Fruit fly (Drosophila melanogaster) whole organism, embryonic: ENCODE results near the gene CG17362.
A peak's percentile ranks its signal among the peaks of the same experiment; 100 is the strongest.

Experiments used
- Abd-B ChIP-seq: fragments of 200-800 bp; sonication (Bioruptor generic); optimal IDR thresholded peaks from 2 replicates; lab custom pipeline; 2018; ENCODE audit warnings: missing biosample characterization, mild to moderate bottlenecking, missing genetic modification characterization, moderate library complexity
- Adf1 ChIP-seq: fragments of 200-800 bp; sonication (Bioruptor generic); IDR thresholded peaks from 2 replicates; pipeline ENCODE4 v1.3.6; 2022; ENCODE audit warnings: missing biosample characterization, missing genetic modification characterization
- Aef1 ChIP-seq: fragments of 200-800 bp; sonication (Bioruptor generic); IDR thresholded peaks from 3 replicates; pipeline ENCODE4 v1.3.6; 2022; ENCODE audit warnings: missing biosample characterization, missing genetic modification characterization
- Atf6 ChIP-seq: fragments of 200-800 bp; sonication (Bioruptor generic); IDR thresholded peaks from 2 replicates; pipeline ENCODE4 v1.3.6; 2022; ENCODE audit warnings: missing biosample characterization, missing genetic modification characterization
- CG10959 ChIP-seq: fragments of 200-800 bp; sonication (Bioruptor generic); IDR thresholded peaks from 2 replicates; pipeline ENCODE4 v1.3.6; 2022; ENCODE audit warnings: missing biosample characterization, missing genetic modification characterization
- CG11398 ChIP-seq: fragments of 200-800 bp; sonication (Bioruptor generic); optimal IDR thresholded peaks from 2 replicates; lab custom pipeline; 2016; ENCODE audit warnings: missing biosample characterization, missing genetic modification characterization
- CG13624 ChIP-seq: fragments of 200-800 bp; sonication (Bioruptor generic); optimal IDR thresholded peaks from 2 replicates; lab custom pipeline; 2016; ENCODE audit warnings: missing biosample characterization, missing genetic modification characterization
- CG15479 ChIP-seq: fragments of 200-800 bp; sonication (Bioruptor generic); optimal IDR thresholded peaks from 3 replicates; lab custom pipeline; 2019; ENCODE audit warnings: missing biosample characterization, mild to moderate bottlenecking, missing genetic modification characterization, moderate library complexity
- CG17359 ChIP-seq: fragments of 200-800 bp; sonication (Bioruptor generic); optimal IDR thresholded peaks from 3 replicates; lab custom pipeline; 2018; ENCODE audit warnings: missing biosample characterization, mild to moderate bottlenecking, missing genetic modification characterization, moderate library complexity
- CG17385 ChIP-seq: fragments of 200-800 bp; sonication (Bioruptor generic); optimal IDR thresholded peaks from 3 replicates; lab custom pipeline; 2018; ENCODE audit warnings: missing biosample characterization, mild to moderate bottlenecking, missing genetic modification characterization
- CG18476 ChIP-seq: fragments of 200-800 bp; sonication (Bioruptor generic); optimal IDR thresholded peaks from 2 replicates; lab custom pipeline; 2016; ENCODE audit warnings: missing biosample characterization, mild to moderate bottlenecking, missing genetic modification characterization
- CG3163 ChIP-seq: fragments of 200-800 bp; sonication (Bioruptor generic); optimal IDR thresholded peaks from 3 replicates; lab custom pipeline; 2016; ENCODE audit warnings: missing biosample characterization, missing genetic modification characterization
- CG3281 ChIP-seq: fragments of 200-800 bp; sonication (Bioruptor generic); optimal IDR thresholded peaks from 3 replicates; lab custom pipeline; 2017; ENCODE audit warnings: missing biosample characterization, mild to moderate bottlenecking, missing genetic modification characterization
- CG33557 ChIP-seq: fragments of 200-800 bp; sonication (Bioruptor generic); optimal IDR thresholded peaks from 2 replicates; lab custom pipeline; 2019; ENCODE audit warnings: missing biosample characterization, mild to moderate bottlenecking, missing genetic modification characterization, moderate library complexity
- CG3407 ChIP-seq: fragments of 200-800 bp; sonication (Bioruptor generic); optimal IDR thresholded peaks from 2 replicates; lab custom pipeline; 2018; ENCODE audit warnings: missing biosample characterization, mild to moderate bottlenecking, missing genetic modification characterization
- CG6272 ChIP-seq: fragments of 200-800 bp; sonication (Bioruptor generic); IDR thresholded peaks from 2 replicates; pipeline ENCODE4 v1.3.6; 2022; ENCODE audit warnings: missing biosample characterization, missing genetic modification characterization
- CG6683 ChIP-seq: fragments of 200-800 bp; sonication (Bioruptor generic); optimal IDR thresholded peaks from 2 replicates; lab custom pipeline; 2017; ENCODE audit warnings: missing biosample characterization, mild to moderate bottlenecking, missing genetic modification characterization, missing genetic modification reagents
- CG8281 ChIP-seq: fragments of 200-800 bp; sonication (Bioruptor generic); optimal IDR thresholded peaks from 2 replicates; lab custom pipeline; 2018; ENCODE audit warnings: missing biosample characterization, mild to moderate bottlenecking, missing genetic modification characterization, moderate library complexity
- CG8290 ChIP-seq, 3 experiments: fragments of 200-800 bp; sonication (Bioruptor generic); optimal IDR thresholded peaks; 2 replicates each; lab custom pipeline; 2016 to 2019; ENCODE audit warnings: missing biosample characterization in 3 of 3, missing genetic modification characterization in 3 of 3, mild to moderate bottlenecking in 2 of 3, moderate library complexity in 1 of 3
- CrebB ChIP-seq: fragments of 200-800 bp; sonication (Bioruptor generic); optimal IDR thresholded peaks from 3 replicates; lab custom pipeline; 2018; ENCODE audit warnings: missing biosample characterization, mild to moderate bottlenecking, missing genetic modification characterization
- Ets97D ChIP-seq: fragments of 200-800 bp; sonication (Bioruptor generic); optimal IDR thresholded peaks from 3 replicates; lab custom pipeline; 2016; ENCODE audit warnings: missing biosample characterization, missing genetic modification characterization
- Fer2 ChIP-seq: fragments of 200-800 bp; sonication (Bioruptor generic); optimal IDR thresholded peaks from 2 replicates; lab custom pipeline; 2018; ENCODE audit warnings: missing biosample characterization, mild to moderate bottlenecking, missing genetic modification characterization, moderate library complexity
- Gug ChIP-seq: fragments of 200-800 bp; sonication (Bioruptor generic); IDR thresholded peaks from 4 replicates; pipeline ENCODE4 v1.3.6; 2022; ENCODE audit warnings: missing biosample characterization, missing genetic modification characterization
- Hey ChIP-seq: fragments of 200-800 bp; sonication (Bioruptor generic); optimal IDR thresholded peaks from 3 replicates; lab custom pipeline; 2018; ENCODE audit warnings: missing biosample characterization, mild to moderate bottlenecking, missing genetic modification characterization
- HmgD ChIP-seq: fragments of 200-800 bp; sonication (Bioruptor generic); optimal IDR thresholded peaks from 3 replicates; lab custom pipeline; 2016; ENCODE audit warnings: missing biosample characterization, missing genetic modification characterization
- Hr51 ChIP-seq, 2 experiments: fragments of 200-800 bp; sonication (Bioruptor generic); optimal IDR thresholded peaks; 2 replicates in 1 of 2; 3 replicates in 1 of 2; lab custom pipeline; 2016 to 2018; ENCODE audit warnings: missing biosample characterization in 2 of 2, missing genetic modification characterization in 2 of 2, mild to moderate bottlenecking in 1 of 2, moderate library complexity in 1 of 2
- Jarid2 ChIP-seq: fragments of 200-800 bp; sonication (Bioruptor generic); optimal IDR thresholded peaks from 3 replicates; lab custom pipeline; 2017; ENCODE audit warnings: mild to moderate bottlenecking, missing biosample characterization, missing genetic modification reagents, missing genetic modification characterization
- Mad ChIP-seq: fragments of 200-800 bp; sonication (Bioruptor generic); optimal IDR thresholded peaks from 2 replicates; lab custom pipeline; 2016; ENCODE audit warnings: missing biosample characterization, missing genetic modification characterization
- NC2β ChIP-seq: fragments of 200-800 bp; sonication (Bioruptor generic); optimal IDR thresholded peaks from 2 replicates; lab custom pipeline; 2016; ENCODE audit warnings: missing biosample characterization, missing genetic modification characterization
- Rfx ChIP-seq: fragments of 200-800 bp; sonication (Bioruptor generic); IDR thresholded peaks from 2 replicates; pipeline ENCODE4 v1.3.6; 2022; ENCODE audit warnings: missing biosample characterization, missing genetic modification characterization
- Side ChIP-seq: fragments of 200-800 bp; sonication (Bioruptor generic); optimal IDR thresholded peaks from 2 replicates; lab custom pipeline; 2016; ENCODE audit warnings: missing biosample characterization, missing genetic modification characterization
- Six4 ChIP-seq: fragments of 200-800 bp; sonication (Bioruptor generic); optimal IDR thresholded peaks from 2 replicates; lab custom pipeline; 2016; ENCODE audit warnings: missing biosample characterization, missing genetic modification characterization
- ac ChIP-seq: fragments of 200-800 bp; sonication (Bioruptor generic); optimal IDR thresholded peaks from 3 replicates; lab custom pipeline; 2017; ENCODE audit warnings: missing biosample characterization, mild to moderate bottlenecking, missing genetic modification characterization
- ato ChIP-seq: fragments of 200-800 bp; sonication (Bioruptor generic); IDR thresholded peaks from 2 replicates; pipeline ENCODE4 v1.3.6; 2022; ENCODE audit warnings: missing biosample characterization, missing genetic modification characterization; ENCODE audit not compliant: partially characterized antibody
- bcd ChIP-seq: fragments of 200-800 bp; sonication (Bioruptor generic); optimal IDR thresholded peaks from 2 replicates; lab custom pipeline; 2017; ENCODE audit warnings: missing biosample characterization, mild to moderate bottlenecking, missing genetic modification characterization
- btn ChIP-seq: fragments of 200-800 bp; sonication (Bioruptor generic); optimal IDR thresholded peaks from 2 replicates; lab custom pipeline; 2016; ENCODE audit warnings: missing biosample characterization, missing genetic modification characterization
- chif ChIP-seq, 2 experiments: fragments of 200-800 bp; sonication (Bioruptor generic); optimal IDR thresholded peaks; 3 replicates each; lab custom pipeline; 2016; ENCODE audit warnings: missing biosample characterization in 2 of 2, missing genetic modification characterization in 2 of 2
- dati ChIP-seq: fragments of 200-800 bp; sonication (Bioruptor generic); IDR thresholded peaks from 2 replicates; pipeline ENCODE4 v1.3.6; 2022; ENCODE audit warnings: missing biosample characterization, missing genetic modification characterization
- fd64A ChIP-seq: fragments of 200-800 bp; sonication (Bioruptor generic); optimal IDR thresholded peaks from 3 replicates; lab custom pipeline; 2018; ENCODE audit warnings: missing biosample characterization, mild to moderate bottlenecking, missing genetic modification characterization
- gcm2 ChIP-seq: fragments of 200-800 bp; sonication (Bioruptor generic); optimal IDR thresholded peaks from 2 replicates; lab custom pipeline; 2016; ENCODE audit warnings: missing biosample characterization, missing genetic modification characterization
- grau ChIP-seq: fragments of 200-800 bp; optimal IDR thresholded peaks from 3 replicates; lab custom pipeline; 2019; ENCODE audit warnings: missing biosample characterization, mild to moderate bottlenecking, missing genetic modification characterization, moderate library complexity
- hb ChIP-seq: fragments of 200-800 bp; sonication (Bioruptor generic); IDR thresholded peaks from 3 replicates; pipeline ENCODE4 v1.3.6; 2022; ENCODE audit warnings: missing biosample characterization, missing genetic modification characterization; ENCODE audit not compliant: partially characterized antibody
- ind ChIP-seq: fragments of 200-800 bp; sonication (Bioruptor generic); optimal IDR thresholded peaks from 3 replicates; lab custom pipeline; 2016; ENCODE audit warnings: missing biosample characterization, missing genetic modification characterization
- insv ChIP-seq, 2 experiments: fragments of 200-800 bp; sonication (Bioruptor generic); optimal IDR thresholded peaks; 3 replicates each; lab custom pipeline; 2016 to 2018; ENCODE audit warnings: missing biosample characterization in 2 of 2, missing genetic modification characterization in 2 of 2
- pan ChIP-seq, 4 experiments: fragments of >200 bp in 3 of 4; fragments of 200-800 bp in 1 of 4; sonication (Bioruptor generic) in 1 of 4; optimal IDR thresholded peaks in 3 of 4; IDR thresholded peaks in 1 of 4; 2 replicates each; pipeline versions ENCODE4 v1.3.6 to Lab custom; 2017 to 2022; ENCODE audit warnings: missing biosample characterization in 2 of 4, missing genetic modification characterization in 2 of 4, mixed read lengths in 1 of 4
- pnt ChIP-seq: fragments of 200-800 bp; sonication (Bioruptor generic); optimal IDR thresholded peaks from 3 replicates; lab custom pipeline; 2016; ENCODE audit warnings: missing biosample characterization, missing genetic modification characterization
- slou ChIP-seq: fragments of 200-800 bp; sonication (Bioruptor generic); optimal IDR thresholded peaks from 3 replicates; lab custom pipeline; 2016; ENCODE audit warnings: missing biosample characterization, missing genetic modification characterization

CG17362 gene

dm6 chr3L:14031171-14032126 is 45.0 kb downstream of the CG17362 start, which contains the start of the genes CG6650 and endos (continued):
- TF ChIP-seq CG17385 (GFP tag; lab: Kevin White, UChicago) (peak; percentile 24), grau (tag; lab: Kevin White, UChicago) (peak; percentile 45), Rfx (GFP tag; lab: Robert Waterston, UW) (peak; percentile 47), slou (GFP tag; lab: Kevin White, UChicago) (no peak), CG3163 (GFP tag; lab: Kevin White, UChicago) (no peak), CG17359 (tag; lab: Kevin White, UChicago) (no peak), ind (peak; percentile 50), Jarid2 (no peak), Aef1 (GFP tag; lab: Robert Waterston, UW) (0 out of 3 replicates have a peak, but pooled peaks have one; percentile 18), Fer2 (tag; lab: Kevin White, UChicago) (peak; percentile 24), CG3407 (GFP tag; lab: Kevin White, UChicago) (no peak), Hey (tag; lab: Kevin White, UChicago) (peak; percentile 38), CG10959 (GFP tag; lab: Robert Waterston, UW) (no peak), CrebB (tag; lab: Kevin White, UChicago) (no peak), Abd-B (peak; percentile 40), CG3281 (peak; percentile 47), CG33557 (no peak), CG18476 (peak; percentile 50), dati (GFP tag; lab: Robert Waterston, UW) (no peak), Side (GFP tag; lab: Kevin White, UChicago) (no peak), pan (optimal IDR thresholded peaks at IDR 0.05; lab: Kevin White, UChicago) (no peak), pan (GFP tag; optimal IDR thresholded peaks at IDR 0.05 in 1 of 2, IDR thresholded peaks at IDR 0.05 in 1 of 2) (no peak), CG8281 (tag; lab: Kevin White, UChicago) (no peak), pnt (no peak), btn (GFP tag; lab: Kevin White, UChicago) (no peak), ac (GFP tag; lab: Kevin White, UChicago) (no peak), insv (GFP tag; optimal IDR thresholded peaks at IDR 0.05; lab: Kevin White, UChicago) (peak; percentile 46 to 96), CG6683 (GFP tag; lab: Kevin White, UChicago) (no peak), CG13624 (GFP tag; lab: Kevin White, UChicago) (peak; percentile 4), fd64A (GFP tag; lab: Kevin White, UChicago) (no peak), bcd (GFP tag; lab: Kevin White, UChicago) (no peak), CG6272 (no peak), ato (GFP tag; lab: Robert Waterston, UW) (peak; percentile 8; the same call in 1 of the 2 replicates), Atf6 (no peak), Ets97D (GFP tag; lab: Kevin White, UChicago) (peak; percentile 37), Adf1 (GFP tag; lab: Robert Waterston, UW) (no peak), HmgD (no peak), chif (GFP tag; optimal IDR thresholded peaks at IDR 0.05; lab: Kevin White, UChicago) (no peak), CG15479 (GFP tag; lab: Kevin White, UChicago) (peak; percentile 49), Six4 (GFP tag; lab: Kevin White, UChicago) (no peak), NC2β (GFP tag; lab: Kevin White, UChicago) (no peak), gcm2 (GFP tag; lab: Kevin White, UChicago) (no peak), Hr51 (GFP tag; optimal IDR thresholded peaks at IDR 0.05; lab: Kevin White, UChicago) (peak in 1 of 2 experiments; percentile 17), hb (GFP tag; lab: Robert Waterston, UW) (peak; percentile 65), Gug (GFP tag; lab: Robert Waterston, UW) (peak; percentile 18; the same call in 1 of the 4 replicates), Mad (GFP tag; lab: Kevin White, UChicago) (no peak), CG8290 (GFP tag; optimal IDR thresholded peaks at IDR 0.05; lab: Kevin White, UChicago) (peak; percentile 9), CG8290 (tag; optimal IDR thresholded peaks at IDR 0.05; lab: Kevin White, UChicago) (no peak), CG11398 (GFP tag; lab: Kevin White, UChicago) (no peak)
